Worm (Caenorhabditis elegans) whole organism, L2 larva: ENCODE results near the gene dsl-5.

Experiments
- C34F6.9 ChIP-seq: fragments of 150-350 bp; optimal IDR thresholded peaks from 2 replicates; lab custom pipeline; 2014; ENCODE audit warnings: missing biosample characterization, missing genetic modification characterization
- F13H6.1 ChIP-seq: sonication (generic microtip); optimal IDR thresholded peaks from 2 replicates; lab custom pipeline; 2016; ENCODE audit warnings: missing genetic modification characterization, missing compliant biosample characterization
- ZK546.5 ChIP-seq: sonication (generic microtip); optimal IDR thresholded peaks from 2 replicates; lab custom pipeline; 2017; ENCODE audit warnings: missing biosample characterization, missing genetic modification characterization
- alr-1 ChIP-seq: fragments of 150-350 bp; optimal IDR thresholded peaks from 2 replicates; lab custom pipeline; 2014; ENCODE audit warnings: missing biosample characterization, missing genetic modification characterization
- blmp-1 ChIP-seq: sonication (generic microtip); optimal IDR thresholded peaks from 2 replicates; lab custom pipeline; 2017; ENCODE audit warnings: missing genetic modification characterization, mild to moderate bottlenecking, missing compliant biosample characterization, antibody characterized with exemption, moderate library complexity; ENCODE audit not compliant: insufficient read depth
- ceh-16 ChIP-seq: fragments of 150-350 bp; optimal IDR thresholded peaks from 2 replicates; lab custom pipeline; 2014; ENCODE audit warnings: missing biosample characterization, missing genetic modification characterization
- ceh-82 ChIP-seq: fragments of 150-350 bp; optimal IDR thresholded peaks from 2 replicates; lab custom pipeline; 2014; ENCODE audit warnings: missing biosample characterization, missing genetic modification characterization
- egl-27 ChIP-seq: sonication (generic microtip); optimal IDR thresholded peaks from 3 replicates; lab custom pipeline; 2017; ENCODE audit warnings: missing biosample characterization, missing genetic modification reagents, missing genetic modification characterization
- elt-1 ChIP-seq: fragments of 150-350 bp; optimal IDR thresholded peaks from 2 replicates; lab custom pipeline; 2014; ENCODE audit warnings: missing biosample characterization, missing genetic modification characterization
- lin-11 ChIP-seq: fragments of 150-350 bp; sonication (generic microtip); optimal IDR thresholded peaks from 2 replicates; lab custom pipeline; 2014; ENCODE audit warnings: missing biosample characterization, missing genetic modification characterization, inconsistent platforms, mixed read lengths
- lsy-2 ChIP-seq, 2 experiments: fragments of 150-350 bp in 1 of 2; sonication (generic microtip) in 1 of 2; optimal IDR thresholded peaks; 2 replicates each; lab custom pipeline; 2014 to 2017; ENCODE audit warnings: missing biosample characterization in 2 of 2, missing genetic modification characterization in 2 of 2
- nhr-10 ChIP-seq: sonication (generic microtip); optimal IDR thresholded peaks from 2 replicates; lab custom pipeline; 2017; ENCODE audit warnings: missing biosample characterization, missing genetic modification characterization
- nhr-12 ChIP-seq: fragments of 150-350 bp; optimal IDR thresholded peaks from 2 replicates; lab custom pipeline; 2014; ENCODE audit warnings: missing biosample characterization, missing genetic modification characterization
- nhr-129 ChIP-seq: fragments of 150-350 bp; optimal IDR thresholded peaks from 2 replicates; lab custom pipeline; 2014; ENCODE audit warnings: missing biosample characterization, missing genetic modification characterization
- nhr-21 ChIP-seq: fragments of 150-350 bp; optimal IDR thresholded peaks from 2 replicates; lab custom pipeline; 2014; ENCODE audit warnings: missing biosample characterization, missing genetic modification characterization
- nhr-23 ChIP-seq: fragments of 150-350 bp; optimal IDR thresholded peaks from 2 replicates; lab custom pipeline; 2014; ENCODE audit warnings: missing biosample characterization, missing genetic modification reagents, missing genetic modification characterization
- nhr-237 ChIP-seq: fragments of 150-350 bp; optimal IDR thresholded peaks from 2 replicates; lab custom pipeline; 2014; ENCODE audit warnings: missing biosample characterization, missing genetic modification characterization
- nhr-6 ChIP-seq: fragments of 150-350 bp; optimal IDR thresholded peaks from 2 replicates; lab custom pipeline; 2014; ENCODE audit warnings: missing biosample characterization, missing genetic modification characterization
- nhr-77 ChIP-seq: fragments of 150-350 bp; optimal IDR thresholded peaks from 2 replicates; lab custom pipeline; 2014; ENCODE audit warnings: missing biosample characterization, missing genetic modification characterization
- peb-1 ChIP-seq: fragments of 150-350 bp; optimal IDR thresholded peaks from 2 replicates; lab custom pipeline; 2014; ENCODE audit warnings: missing biosample characterization, missing genetic modification characterization
- sma-9 ChIP-seq, 2 experiments: fragments of 150-350 bp in 1 of 2; sonication (generic microtip) in 1 of 2; optimal IDR thresholded peaks; 2 replicates each; lab custom pipeline; 2014 to 2016; ENCODE audit warnings: missing genetic modification characterization in 2 of 2, mild to moderate bottlenecking in 1 of 2, missing biosample characterization in 1 of 2, missing compliant biosample characterization in 1 of 2, missing genetic modification reagents in 1 of 2, moderate library complexity in 1 of 2
- snpc-4 ChIP-seq: fragments of 150-350 bp; optimal IDR thresholded peaks from 2 replicates; lab custom pipeline; 2014; ENCODE audit warnings: missing biosample characterization, missing genetic modification characterization
- unc-39 ChIP-seq: fragments of 150-350 bp; optimal IDR thresholded peaks from 2 replicates; lab custom pipeline; 2014; ENCODE audit warnings: missing biosample characterization, missing genetic modification characterization
- unc-55 ChIP-seq: fragments of 150-350 bp; sonication (generic microtip); optimal IDR thresholded peaks from 3 replicates; lab custom pipeline; 2014; ENCODE audit warnings: missing biosample characterization, missing genetic modification reagents, missing genetic modification characterization
- unc-62 ChIP-seq: fragments of 150-350 bp; optimal IDR thresholded peaks from 2 replicates; lab custom pipeline; 2014; ENCODE audit warnings: missing biosample characterization, missing genetic modification reagents, missing genetic modification characterization
- zag-1 ChIP-seq: fragments of 150-350 bp; optimal IDR thresholded peaks from 2 replicates; lab custom pipeline; 2014; ENCODE audit warnings: missing biosample characterization, missing genetic modification characterization
- ztf-1 ChIP-seq: fragments of 200-800 bp; sonication (Bioruptor generic); conservative IDR thresholded peaks from 2 replicates; pipeline ENCODE4 v1.3.6; 2022; ENCODE audit warnings: missing genetic modification characterization, missing compliant biosample characterization
- ztf-11 ChIP-seq: sonication (generic microtip); optimal IDR thresholded peaks from 2 replicates; lab custom pipeline; 2017; ENCODE audit warnings: missing biosample characterization, missing genetic modification characterization
- ztf-4 ChIP-seq: fragments of 150-350 bp; optimal IDR thresholded peaks from 2 replicates; lab custom pipeline; 2014; ENCODE audit warnings: missing biosample characterization, missing genetic modification characterization

The dsl-5 gene

DNA sequence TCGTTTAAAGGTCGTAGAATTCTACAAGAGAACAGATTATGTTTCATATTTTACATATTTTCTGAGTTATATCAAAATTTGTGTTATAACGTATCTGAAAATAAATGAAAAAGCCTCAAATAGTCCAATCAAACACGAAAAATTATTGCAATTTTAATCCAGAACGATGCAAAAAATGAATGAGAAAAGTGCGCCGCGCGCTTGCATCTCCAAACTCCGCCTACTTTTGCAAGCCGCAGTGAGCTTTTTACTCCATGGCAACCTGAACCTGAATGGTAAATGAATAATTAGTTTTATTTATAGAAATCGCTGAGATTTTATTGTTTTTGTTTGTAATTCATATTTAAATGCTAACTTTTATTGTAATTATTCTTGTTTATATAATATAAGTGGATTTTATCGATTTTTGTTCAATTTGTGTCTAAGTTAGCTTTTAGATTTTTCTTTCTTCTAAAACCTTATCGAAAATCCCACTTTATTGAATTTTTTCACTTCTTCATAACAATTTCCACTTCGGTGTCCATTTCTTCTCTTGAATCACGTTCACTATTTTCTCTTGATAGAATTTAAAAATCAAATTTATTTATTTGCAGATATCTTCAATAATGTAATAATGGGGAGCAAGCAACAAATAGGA, 35.5 kb upstream of the dsl-5 start, which contains the start of gene ZK809.5:
TSS of gene ZK809.5 (plus strand) at position 587 of the 637 bp plus-strand sequence.
- TF ChIP-seq lsy-2 (tag; optimal IDR thresholded peaks at IDR 0.05; lab: Kevin White, UChicago), result peak in 1 of 2 experiments; percentile 23
- TF ChIP-seq ceh-16 (tag; lab: Kevin White, UChicago), result no peak
- no peak for TF ChIP-seq snpc-4 (tag; lab: Kevin White, UChicago)
- TF ChIP-seq nhr-10 (tag; lab: Kevin White, UChicago), result no peak
- peak; percentile 16 for TF ChIP-seq lin-11 (tag; lab: Kevin White, UChicago)
- no peak for TF ChIP-seq sma-9 (GFP tag; optimal IDR thresholded peaks at IDR 0.05; lab: Kevin White, UChicago)
- TF ChIP-seq sma-9 (tag; optimal IDR thresholded peaks at IDR 0.05; lab: Kevin White, UChicago), result no peak
- TF ChIP-seq unc-55 (GFP tag; lab: Kevin White, UChicago), result peak; percentile 37

DNA sequence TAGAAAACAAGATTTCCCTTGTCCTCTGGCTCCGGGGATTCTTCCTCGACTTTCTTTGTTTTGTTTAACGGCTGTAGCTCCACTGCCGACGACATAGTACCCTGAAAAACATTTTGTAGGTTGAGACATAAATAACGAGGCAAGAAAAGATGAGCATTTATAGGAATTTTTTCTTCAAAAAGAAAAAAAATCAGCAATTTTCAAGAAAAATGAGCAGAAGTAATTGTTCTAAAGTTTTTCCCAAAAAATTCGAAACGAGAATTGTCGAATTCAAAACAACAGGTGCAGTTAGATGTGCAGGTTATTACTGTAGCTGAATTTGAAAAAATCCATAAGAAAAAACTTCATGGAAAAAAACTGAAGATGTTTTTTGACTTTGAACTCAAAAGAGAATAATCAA, 34.6 kb upstream of the dsl-5 start, which contains the start of gene ent-1:
TSS of gene ent-1 (minus strand) at position 101 of the 400 bp plus-strand sequence.
- TF ChIP-seq F13H6.1 (tag; lab: Kevin White, UChicago) (no peak), lsy-2 (tag; optimal IDR thresholded peaks at IDR 0.05; lab: Kevin White, UChicago) (peak in 1 of 2 experiments; percentile 4), nhr-23 (tag; lab: Kevin White, UChicago) (no peak), unc-55 (GFP tag; lab: Kevin White, UChicago) (no peak)

- TF ChIP-seq C34F6.9 (tag; lab: Kevin White, UChicago) (peak; percentile 8), lsy-2 (tag; optimal IDR thresholded peaks at IDR 0.05; lab: Kevin White, UChicago) (peak in 1 of 2 experiments; percentile 14), nhr-237 (tag; lab: Kevin White, UChicago) (no peak)
- TF ChIP-seq, all 48 proteins: peak for 2
These were observed 31.2 kb upstream of the dsl-5 start, which contains the start of the genes acl-3 and ndub-6 for ce11 chrIV:11651965-11652453. TSS of gene acl-3 (minus strand) at chrIV:11652023. TSS of gene ndub-6 (plus strand) at chrIV:11652403.

ce11 chrIV:11650344-11650743, 29.5 kb upstream of the dsl-5 start:
- TF ChIP-seq nhr-21 (tag; lab: Kevin White, UChicago), result no peak
- no peak for TF ChIP-seq F13H6.1 (tag; lab: Kevin White, UChicago)
- TF ChIP-seq elt-1 (tag; lab: Kevin White, UChicago), result no peak
- no peak for TF ChIP-seq C34F6.9 (tag; lab: Kevin White, UChicago)
- no peak for TF ChIP-seq egl-27 (tag; lab: Kevin White, UChicago)
- TF ChIP-seq ceh-16 (tag; lab: Kevin White, UChicago), result no peak
- no peak for TF ChIP-seq alr-1
- no peak for TF ChIP-seq zag-1 (tag; lab: Kevin White, UChicago)
- TF ChIP-seq, all 48 proteins: peak for 0

DNA sequence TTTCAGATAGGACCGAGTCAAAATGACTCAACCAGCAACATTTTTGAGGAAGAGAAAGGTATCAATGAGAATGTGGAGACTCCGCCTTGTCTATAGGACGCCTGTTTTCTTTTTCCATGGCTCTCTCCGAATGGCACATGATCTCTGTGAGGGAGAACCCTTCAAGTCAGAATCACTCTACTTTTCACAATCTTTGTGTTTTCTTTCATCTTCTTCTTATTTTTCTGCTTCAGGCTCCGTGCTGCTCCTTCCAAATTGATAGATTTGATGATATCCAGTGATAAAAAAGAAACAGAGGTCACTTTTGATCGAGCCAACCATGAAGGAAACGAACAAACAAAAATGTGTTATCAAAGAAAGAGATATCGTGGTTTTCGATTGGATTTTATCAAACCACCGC, 28.2 kb upstream of the dsl-5 start, which contains the start of gene ZK809.8:
TSS of gene ZK809.8 (minus strand) at position 34 of the 400 bp plus-strand sequence.
- TF ChIP-seq sma-9 (GFP tag; optimal IDR thresholded peaks at IDR 0.05; lab: Kevin White, UChicago) (peak; percentile 62), sma-9 (tag; optimal IDR thresholded peaks at IDR 0.05; lab: Kevin White, UChicago) (no peak), F13H6.1 (tag; lab: Kevin White, UChicago) (peak; percentile 64), ztf-11 (tag; lab: Kevin White, UChicago) (no peak), nhr-6 (tag; lab: Kevin White, UChicago) (peak; percentile 2), C34F6.9 (tag; lab: Kevin White, UChicago) (peak; percentile 30), peb-1 (tag; lab: Kevin White, UChicago) (no peak), nhr-12 (tag; lab: Kevin White, UChicago) (no peak), nhr-23 (tag; lab: Kevin White, UChicago) (no peak), unc-39 (no peak), ztf-1 (GFP tag; lab: Robert Waterston, UW) (no peak), nhr-10 (tag; lab: Kevin White, UChicago) (no peak), lsy-2 (tag; optimal IDR thresholded peaks at IDR 0.05; lab: Kevin White, UChicago) (peak in 1 of 2 experiments; percentile 27), nhr-129 (tag; lab: Kevin White, UChicago) (peak; percentile 44), ceh-82 (tag; lab: Kevin White, UChicago) (no peak)
- TF ChIP-seq, all 48 proteins: peak for 6

DNA sequence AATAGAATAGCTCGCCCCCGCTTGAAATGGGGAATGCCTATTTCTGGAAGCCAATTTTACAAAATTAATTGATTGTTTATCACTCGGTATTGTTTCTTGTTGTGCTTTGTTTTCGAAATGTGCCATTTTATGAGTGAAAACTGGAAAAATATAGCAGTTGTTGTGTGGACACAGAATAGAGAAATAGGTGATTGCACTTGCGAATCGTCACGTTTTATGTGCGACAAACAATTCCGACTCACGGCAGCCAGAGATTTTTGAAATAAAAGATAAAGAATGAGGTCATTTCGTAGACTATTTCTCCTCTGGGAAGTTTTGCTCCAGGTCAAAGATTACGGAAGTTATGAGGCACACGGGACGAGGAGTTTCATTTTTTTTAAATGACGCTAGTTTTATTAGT, 26.1 kb upstream of the dsl-5 start:
- peak; percentile 30 for TF ChIP-seq sma-9 (GFP tag; optimal IDR thresholded peaks at IDR 0.05; lab: Kevin White, UChicago)
- TF ChIP-seq sma-9 (tag; optimal IDR thresholded peaks at IDR 0.05; lab: Kevin White, UChicago), result no peak
- no peak for TF ChIP-seq blmp-1
- TF ChIP-seq unc-62, result no peak
- TF ChIP-seq ztf-4 (tag; lab: Kevin White, UChicago), result no peak
- no peak for TF ChIP-seq ZK546.5 (tag; lab: Kevin White, UChicago)
- TF ChIP-seq F13H6.1 (tag; lab: Kevin White, UChicago), result peak; percentile 19
- TF ChIP-seq nhr-6 (tag; lab: Kevin White, UChicago), result peak; percentile 7
- TF ChIP-seq nhr-129 (tag; lab: Kevin White, UChicago), result peak; percentile 40
- TF ChIP-seq alr-1, result no peak
- no peak for TF ChIP-seq nhr-77 (tag; lab: Kevin White, UChicago)
- TF ChIP-seq, all 48 proteins: peak for 4
